Fruit fly (Drosophila melanogaster) whole organism, larva: ENCODE results near the gene CG6454.

ENCODE experiments used
- noc ChIP-seq: fragments of 200-800 bp; sonication (Bioruptor generic); optimal IDR thresholded peaks from 3 replicates; lab custom pipeline; 2019; ENCODE audit warnings: missing biosample characterization, mild to moderate bottlenecking, missing genetic modification characterization, moderate library complexity

Gene CG6454

dm6 chr3R:24364880-24365604 lies 16.1 kb downstream of the CG6454 start, which contains the start of the genes CG17784 and CG13613:
TSS of gene CG17784 (minus strand) at chr3R:24364980.
TSS of gene CG13613 (plus strand) at chr3R:24365554.
- no peak for TF ChIP-seq noc (tag; lab: Kevin White, UChicago)

DNA sequence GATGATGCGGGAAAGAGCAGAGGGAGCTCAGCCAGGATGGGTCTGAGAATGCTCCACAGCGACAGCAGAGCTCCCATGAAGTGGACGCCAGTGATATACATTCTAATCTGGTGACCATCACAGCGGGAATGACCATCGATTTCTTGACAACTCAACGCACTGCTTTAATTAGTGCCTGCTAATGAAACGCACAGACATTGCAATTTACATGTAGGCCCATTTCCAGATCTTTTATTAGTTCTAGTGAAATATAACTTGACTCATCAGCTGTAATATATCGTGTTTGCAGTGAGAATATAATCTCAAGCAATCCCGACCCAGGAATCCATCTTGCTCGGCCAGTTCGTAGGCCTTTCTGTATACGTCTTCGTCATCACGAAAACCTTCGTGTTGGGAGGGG lies 18.1 kb downstream of the CG6454 start, which contains the start of gene CG42811:
TSS of gene CG42811 (minus strand) at position 101 of the 400 bp plus-strand sequence.
- no peak for TF ChIP-seq noc (tag; lab: Kevin White, UChicago)

- no peak for TF ChIP-seq noc (tag; lab: Kevin White, UChicago)
Measured at dm6 chr3R:24368064-24368463, 19.1 kb downstream of the CG6454 start, which contains the start of the genes CG42812 and CG33341. TSS of gene CG42812 (minus strand) at chr3R:24368164. TSS of gene CG33341 (plus strand) at chr3R:24368358.

dm6 chr3R:24369268-24369667 lies 20.3 kb downstream of the CG6454 start, which contains the start of gene CG13614:
TSS of gene CG13614 (plus strand) at chr3R:24369568.
- no peak for TF ChIP-seq noc (tag; lab: Kevin White, UChicago)

- no peak for TF ChIP-seq noc (tag; lab: Kevin White, UChicago)
Measured at dm6 chr3R:24372662-24373061, 23.7 kb downstream of the CG6454 start, which contains the start of gene CG17782. TSS of gene CG17782 (minus strand) at chr3R:24372762.

DNA sequence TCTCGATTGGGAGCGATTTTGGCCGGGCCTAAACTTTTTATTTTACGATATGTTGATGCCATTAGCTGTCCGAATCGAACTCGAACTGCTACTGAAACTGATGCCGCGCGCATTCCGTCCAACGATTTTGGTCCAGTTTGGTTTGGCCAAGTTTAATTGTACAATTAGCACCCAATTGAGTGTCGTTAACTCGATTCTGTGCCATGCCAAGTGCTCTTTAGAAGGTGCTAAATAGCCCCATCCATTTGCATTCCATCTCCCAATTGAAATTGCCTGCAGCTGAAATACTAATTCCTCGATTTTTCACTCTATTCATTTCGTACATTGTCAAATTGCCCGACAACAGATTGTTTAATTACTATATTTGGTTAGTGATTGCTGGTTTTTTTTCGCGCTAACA lies 26.6 kb downstream of the CG6454 start, which contains the start of gene CG17781:
TSS of gene CG17781 (minus strand) at position 101 of the 400 bp plus-strand sequence.
- no peak for TF ChIP-seq noc (tag; lab: Kevin White, UChicago)

- no peak for TF ChIP-seq noc (tag; lab: Kevin White, UChicago)
Measured at dm6 chr3R:24376565-24376964, 27.6 kb downstream of the CG6454 start, which contains the start of gene CG33342. TSS of gene CG33342 (plus strand) at chr3R:24376865.

- TF ChIP-seq noc (tag; lab: Kevin White, UChicago): no peak
Measured at dm6 chr3R:24384952-24385351, 36.0 kb downstream of the CG6454 start, which contains the start of gene CG17780. TSS of gene CG17780 (minus strand) at chr3R:24385052.

DNA sequence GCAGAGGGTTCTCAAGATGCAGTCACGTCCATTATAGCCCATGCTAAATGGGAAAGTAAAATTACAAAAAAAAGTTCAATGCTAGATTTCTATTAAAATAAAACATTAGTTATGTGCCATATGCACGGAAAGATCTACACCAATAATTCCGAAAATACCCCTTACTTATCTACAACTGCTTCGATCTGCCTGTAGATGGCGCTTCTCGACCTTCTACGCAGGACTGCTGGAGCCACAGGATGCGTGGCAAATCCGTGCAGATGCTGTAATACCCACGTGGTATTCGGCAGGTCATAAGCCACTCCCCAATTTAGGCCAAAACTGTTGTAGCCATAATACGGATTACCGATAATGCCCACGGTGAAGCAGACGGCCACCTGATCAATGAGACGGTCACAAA lies 37.5 kb downstream of the CG6454 start:
- TF ChIP-seq noc (tag; lab: Kevin White, UChicago): no peak

DNA sequence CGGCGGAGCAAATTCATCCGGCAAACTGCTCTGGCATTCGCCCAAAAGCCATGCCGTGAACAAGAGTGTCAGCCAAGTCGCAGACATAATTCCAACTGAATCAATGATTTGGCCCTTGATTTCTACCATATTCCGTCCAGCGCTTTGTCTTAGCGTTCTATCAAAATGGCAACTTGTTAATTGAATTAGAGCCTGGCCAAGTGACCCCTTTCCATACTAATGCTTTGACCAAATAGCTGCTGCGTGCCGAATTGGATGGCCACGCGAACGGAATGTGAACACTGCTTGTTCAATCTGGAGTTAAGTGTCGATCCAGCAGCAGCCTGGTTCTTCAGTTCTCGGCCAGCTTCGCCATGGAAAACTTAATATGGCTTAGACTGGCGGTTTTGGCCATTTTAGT lies 41.3 kb downstream of the CG6454 start, which contains the start of the genes CG5768 and CG13615:
TSS of gene CG5768 (minus strand) at position 101 of the 400 bp plus-strand sequence.
TSS of gene CG13615 (plus strand) at position 280 of the 400 bp plus-strand sequence.
- no peak for TF ChIP-seq noc (tag; lab: Kevin White, UChicago)

- TF ChIP-seq noc (tag; lab: Kevin White, UChicago): no peak
Measured at dm6 chr3R:24392207-24392939, 43.4 kb downstream of the CG6454 start, which contains the start of gene CG13616. TSS of gene CG13616 (plus strand) at chr3R:24392889.
